Fruit fly (Drosophila melanogaster) Kc167 (cell line): ENCODE measurements around the gene Mks1.

Source experiments
- Myc ChIP-seq: fragments of >200 bp; optimal IDR thresholded peaks from 2 replicates; lab custom pipeline; 2017; ENCODE audit warnings: missing external identifiers
- Sin3A ChIP-seq: fragments of >200 bp; optimal IDR thresholded peaks from 2 replicates; lab custom pipeline; 2018; ENCODE audit warnings: missing external identifiers
- h ChIP-seq: fragments of >200 bp; optimal IDR thresholded peaks from 3 replicates; lab custom pipeline; 2018; ENCODE audit warnings: missing external identifiers
- insv ChIP-seq: fragments of >200 bp; optimal IDR thresholded peaks from 3 replicates; lab custom pipeline; 2018; ENCODE audit warnings: missing external identifiers
- psq ChIP-seq: fragments of >200 bp; optimal IDR thresholded peaks from 2 replicates; lab custom pipeline; 2017; ENCODE audit warnings: missing external identifiers
- ttk ChIP-seq: sonication (Bioruptor generic); optimal IDR thresholded peaks from 2 replicates; lab custom pipeline; 2017; ENCODE audit warnings: missing external identifiers

Gene Mks1

DNA sequence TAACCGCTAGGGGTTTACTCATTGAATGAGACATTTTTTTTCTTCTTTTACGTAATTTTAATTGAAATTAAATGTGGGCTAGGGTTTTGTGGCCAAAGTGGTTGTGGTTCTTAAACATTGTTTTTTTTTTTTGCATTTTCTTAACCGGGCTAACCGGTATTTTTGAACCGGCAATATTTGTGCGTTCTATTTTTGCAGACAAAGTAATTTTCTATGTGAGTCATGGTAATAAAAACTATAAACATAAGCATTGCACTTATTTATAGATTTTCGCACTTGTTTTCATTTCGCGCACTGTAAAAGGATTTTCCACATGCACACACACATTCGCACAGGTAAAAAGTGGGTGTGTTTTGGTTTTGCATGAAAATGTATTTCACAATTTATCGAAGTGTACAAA lies 34.2 kb downstream of the Mks1 start:
- TF ChIP-seq ttk (lab: Kevin White, UChicago), result no peak
- no peak for TF ChIP-seq Myc (lab: Kevin White, UChicago)
- no peak for TF ChIP-seq psq (lab: Kevin White, UChicago)
- no peak for TF ChIP-seq h (lab: Kevin White, UChicago)
- TF ChIP-seq Sin3A, result no peak
- TF ChIP-seq insv, result no peak

DNA sequence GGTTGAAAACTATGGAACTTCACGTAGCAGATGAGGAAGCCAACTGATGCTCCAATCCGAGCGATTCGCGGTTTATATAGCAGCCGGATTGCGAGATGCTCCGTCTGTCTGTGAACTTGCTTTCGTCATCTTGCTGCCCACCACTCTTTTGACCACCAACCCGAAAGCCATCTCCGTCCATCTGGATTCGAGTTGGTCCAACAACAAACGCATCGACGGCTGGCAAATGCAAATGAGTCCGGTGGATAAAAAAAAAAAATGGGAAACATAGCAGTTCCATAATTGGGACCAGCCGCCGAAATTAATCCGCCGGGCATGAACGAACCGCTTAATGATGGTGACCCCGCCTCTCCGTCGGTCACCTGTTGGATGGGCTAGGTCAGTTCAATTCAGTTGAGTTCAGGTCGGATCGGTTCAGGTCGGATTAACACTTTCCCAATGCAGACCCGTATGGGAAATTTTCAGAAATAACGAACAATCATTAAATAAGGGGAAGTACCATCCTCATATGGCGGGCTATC lies 38.6 kb downstream of the Mks1 start, which contains the start of gene CG15731:
TSS of gene CG15731 (minus strand) at position 51 of the 521 bp plus-strand sequence.
- no peak for TF ChIP-seq Sin3A
- no peak for TF ChIP-seq Myc (lab: Kevin White, UChicago)
- TF ChIP-seq psq (lab: Kevin White, UChicago), result no peak
- no peak for TF ChIP-seq h (lab: Kevin White, UChicago)
- no peak for TF ChIP-seq ttk (lab: Kevin White, UChicago)
- no peak for TF ChIP-seq insv

DNA sequence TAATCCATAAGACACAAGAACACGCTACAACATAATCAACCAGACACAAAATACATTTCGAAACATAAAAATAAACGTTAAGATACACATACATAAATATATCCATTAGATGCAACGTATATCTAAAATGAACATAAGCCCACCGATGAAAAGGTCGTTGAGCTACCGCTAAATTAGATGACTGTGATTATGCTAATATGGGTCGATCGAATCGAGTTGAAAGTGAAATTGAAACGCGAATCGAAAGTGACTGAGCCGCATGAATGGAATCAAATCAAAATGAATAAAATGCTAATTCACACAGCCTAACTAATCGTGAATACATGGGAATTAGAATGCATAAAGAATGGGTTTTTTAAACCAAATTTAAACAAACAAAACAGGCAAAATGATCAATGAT lies 40.5 kb downstream of the Mks1 start:
- TF ChIP-seq ttk (lab: Kevin White, UChicago), result no peak
- TF ChIP-seq h (lab: Kevin White, UChicago), result no peak
- no peak for TF ChIP-seq Sin3A
- TF ChIP-seq psq (lab: Kevin White, UChicago), result no peak
- no peak for TF ChIP-seq Myc (lab: Kevin White, UChicago)
- no peak for TF ChIP-seq insv

DNA sequence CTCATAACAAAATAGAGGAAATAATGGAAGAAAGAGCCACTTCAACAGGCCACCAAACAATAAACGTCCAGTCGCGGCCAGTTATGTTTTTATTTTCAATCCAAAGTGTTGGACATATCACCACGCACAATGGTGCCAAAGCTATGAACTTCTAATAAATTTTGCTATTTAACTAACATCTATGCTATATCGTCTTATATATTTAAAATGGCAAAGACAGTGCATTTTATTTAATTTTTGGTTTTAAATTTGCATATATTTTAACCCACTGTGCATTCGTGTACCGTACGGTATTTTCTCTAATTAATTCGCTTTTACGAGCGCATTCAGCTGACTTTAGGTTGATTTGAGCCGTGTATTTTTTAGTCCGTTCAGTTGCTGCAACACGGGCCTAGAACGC lies 42.0 kb downstream of the Mks1 start, which contains the start of gene CG15927:
TSS of gene CG15927 (plus strand) at position 372 of the 400 bp plus-strand sequence.
- no peak for TF ChIP-seq ttk (lab: Kevin White, UChicago)
- TF ChIP-seq insv, result no peak
- TF ChIP-seq psq (lab: Kevin White, UChicago), result no peak
- TF ChIP-seq Myc (lab: Kevin White, UChicago), result no peak
- no peak for TF ChIP-seq Sin3A
- TF ChIP-seq h (lab: Kevin White, UChicago), result no peak

DNA sequence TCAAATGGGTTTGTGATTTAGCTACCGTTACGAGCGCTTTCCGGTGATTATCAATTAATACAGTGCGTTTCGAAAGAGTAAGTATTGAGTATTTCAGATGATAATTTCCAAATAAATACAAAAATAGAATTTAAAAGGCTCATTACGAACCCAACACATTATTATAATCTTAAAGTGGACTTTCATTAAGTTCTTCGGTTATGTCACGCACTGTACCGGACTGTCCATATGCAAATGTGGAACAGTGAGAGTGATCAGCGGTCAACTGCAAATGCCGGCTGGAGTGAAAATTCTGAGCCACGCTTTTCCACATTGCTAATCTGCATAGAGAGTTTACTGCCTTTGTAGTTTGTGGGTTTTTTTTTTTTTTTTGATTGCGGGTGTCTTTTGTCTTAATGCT lies 42.7 kb downstream of the Mks1 start:
- TF ChIP-seq insv (no peak), ttk (lab: Kevin White, UChicago) (no peak), psq (lab: Kevin White, UChicago) (no peak), Myc (lab: Kevin White, UChicago) (no peak)

DNA sequence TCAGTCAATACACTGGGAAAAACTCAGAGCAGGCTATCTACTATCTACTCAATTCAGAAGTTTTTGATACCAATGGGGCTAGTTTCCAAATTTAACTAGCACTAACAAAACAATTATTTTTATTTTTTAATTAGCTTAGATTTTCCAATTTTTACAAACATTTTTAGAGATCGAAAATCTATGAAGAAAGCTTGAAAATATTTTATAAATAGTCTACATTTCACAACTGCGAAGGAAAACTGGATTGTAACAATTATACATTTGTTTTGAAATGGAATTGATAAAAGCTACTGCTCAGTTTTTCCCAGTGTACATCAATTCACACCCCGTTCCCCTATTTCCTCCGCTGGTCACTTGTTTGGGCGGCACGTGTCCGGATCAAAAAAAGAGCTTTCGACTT lies 48.5 kb downstream of the Mks1 start:
- no peak for TF ChIP-seq h (lab: Kevin White, UChicago)
- TF ChIP-seq psq (lab: Kevin White, UChicago), result no peak
- no peak for TF ChIP-seq ttk (lab: Kevin White, UChicago)
- TF ChIP-seq Myc (lab: Kevin White, UChicago), result no peak
- no peak for TF ChIP-seq insv
- TF ChIP-seq Sin3A, result no peak
